Worm (Caenorhabditis elegans): ENCODE measurements around the gene Y38C1BA.4.

Y38C1BA.4 gene

DNA sequence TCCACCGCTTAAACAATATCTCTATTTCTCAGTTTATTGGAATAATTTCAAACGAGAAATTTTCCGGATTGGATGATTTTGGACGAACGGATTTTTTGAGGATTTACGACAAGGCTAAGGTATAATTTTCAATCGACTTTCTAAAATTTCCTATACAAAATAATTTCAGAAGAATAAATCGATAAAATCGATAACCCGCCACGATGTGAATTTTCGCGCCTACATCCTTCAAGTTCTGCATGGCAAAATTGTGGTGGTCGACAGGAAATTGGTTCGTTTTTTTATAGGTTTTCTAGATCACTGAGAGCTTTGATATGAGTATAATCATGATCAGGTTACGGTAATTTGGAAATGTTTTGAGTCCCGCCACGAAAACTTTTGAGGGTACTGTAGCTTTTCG is 13.3 kb downstream of the Y38C1BA.4 start:
- TF ChIP-seq med-1 (GFP tag; optimal IDR thresholded peaks at IDR 0.05; ENCODE audit: insufficient read depth): no peak
- 0 out of 2 replicates have a peak, but pooled peaks have one; percentile 52 for TF ChIP-seq T22C8.4 (GFP tag; IDR thresholded peaks at IDR 0.05)

DNA sequence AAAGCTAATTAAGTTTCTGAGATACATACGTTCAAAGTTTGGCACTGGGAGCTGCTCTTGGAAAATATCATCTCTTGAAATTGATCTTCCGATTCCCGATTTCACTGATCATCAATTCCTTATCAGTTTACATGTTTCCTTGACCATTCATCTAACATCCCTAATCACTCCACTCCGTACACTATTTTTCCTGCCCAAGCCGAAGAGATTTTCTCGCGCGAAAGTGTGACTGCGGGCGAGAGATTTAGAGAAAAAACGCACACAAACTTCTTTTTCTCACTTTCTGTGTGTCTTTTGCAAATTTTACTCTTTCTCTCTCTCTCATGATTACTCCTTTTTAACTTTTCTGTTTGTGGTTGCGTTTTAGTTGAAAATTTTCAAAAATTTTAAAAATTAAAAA is 15.5 kb downstream of the Y38C1BA.4 start:
- TF ChIP-seq tab-1 (GFP tag; IDR thresholded peaks at IDR 0.05): no peak
- peak; percentile 19; the same call in 1 of the 2 replicates for TF ChIP-seq ztf-29 (GFP tag; IDR thresholded peaks at IDR 0.05)

DNA sequence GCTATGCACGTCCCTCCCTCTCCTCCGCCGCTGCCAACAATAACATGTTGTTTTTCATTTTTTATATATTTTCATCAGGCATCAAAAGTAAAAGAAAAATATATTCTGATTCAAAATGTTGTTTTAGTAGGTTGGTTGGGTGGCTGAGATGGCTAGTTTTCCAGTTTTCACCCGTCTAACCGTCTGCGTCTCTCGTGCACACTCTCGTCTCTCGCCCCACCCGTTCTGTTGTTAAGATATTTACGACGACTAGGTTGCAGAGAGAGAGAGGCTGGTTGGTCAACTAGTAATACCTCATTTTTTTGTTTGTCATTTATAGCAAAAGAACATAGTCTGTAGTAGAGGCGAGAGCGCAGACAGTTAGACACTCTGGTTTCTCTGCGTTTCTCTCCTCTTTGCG is 16.9 kb downstream of the Y38C1BA.4 start:
- no peak for TF ChIP-seq klf-2 (GFP tag; conservative IDR thresholded peaks at IDR 0.05)
- TF ChIP-seq tab-1 (GFP tag; IDR thresholded peaks at IDR 0.05): no peak
- no peak for TF ChIP-seq ztf-23 (GFP tag; IDR thresholded peaks at IDR 0.05)
- TF ChIP-seq T22C8.4 (GFP tag; IDR thresholded peaks at IDR 0.05): no peak
- TF ChIP-seq cog-1 (tag; optimal IDR thresholded peaks at IDR 0.05): no peak
- no peak for TF ChIP-seq flt-1 (GFP tag; IDR thresholded peaks at IDR 0.05)
- no peak for TF ChIP-seq ztf-29 (GFP tag; IDR thresholded peaks at IDR 0.05)
- TF ChIP-seq ref-1 (GFP tag; conservative IDR thresholded peaks at IDR 0.05): no peak
- no peak for TF ChIP-seq med-1 (GFP tag; optimal IDR thresholded peaks at IDR 0.05; ENCODE audit: insufficient read depth)

DNA sequence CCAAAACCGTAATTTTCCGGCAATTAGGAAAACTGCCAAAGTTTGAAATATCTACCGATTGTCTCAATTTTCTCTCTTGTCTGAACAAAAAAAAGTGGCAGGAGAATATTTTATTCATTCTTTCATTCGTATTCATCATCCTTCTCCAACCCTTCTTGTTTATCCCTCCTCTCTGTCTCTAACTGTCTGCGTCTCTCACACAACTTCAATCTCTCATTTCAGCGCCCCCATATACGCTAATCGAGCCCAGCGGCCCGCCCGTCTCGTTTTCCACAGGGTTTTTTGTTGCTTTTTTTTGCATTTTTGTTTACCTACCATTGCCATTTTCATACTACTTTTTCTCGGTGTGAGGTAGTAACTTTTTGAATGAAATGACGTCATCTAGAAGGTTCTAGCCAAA is 20.7 kb downstream of the Y38C1BA.4 start:
- TF ChIP-seq tab-1 (GFP tag; IDR thresholded peaks at IDR 0.05): no peak
- no peak for TF ChIP-seq med-1 (GFP tag; optimal IDR thresholded peaks at IDR 0.05; ENCODE audit: insufficient read depth)
- TF ChIP-seq ztf-29 (GFP tag; IDR thresholded peaks at IDR 0.05): no peak
- 0 out of 2 replicates have a peak, but pooled peaks have one; percentile 40 for TF ChIP-seq ztf-23 (GFP tag; IDR thresholded peaks at IDR 0.05)

DNA sequence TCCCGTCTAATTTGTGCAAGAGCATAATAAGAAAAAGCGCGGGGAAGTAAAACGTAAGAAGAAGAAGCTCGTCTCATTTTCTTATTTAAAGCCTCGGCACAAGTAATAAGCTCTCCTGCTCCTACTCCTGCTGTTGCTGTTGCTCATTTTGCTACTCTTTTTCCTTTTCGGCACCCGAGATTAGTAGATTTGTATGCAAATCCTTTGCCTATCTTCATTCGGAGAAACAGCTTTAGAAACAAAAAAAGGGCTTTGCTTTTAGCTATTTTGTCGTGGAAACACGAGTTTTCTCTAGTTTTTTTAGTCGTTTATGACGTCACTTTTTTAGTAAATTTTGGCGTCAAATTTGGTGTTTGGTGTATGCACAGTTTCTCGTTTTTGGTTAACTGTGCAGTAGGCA is 22.0 kb downstream of the Y38C1BA.4 start:
- TF ChIP-seq klf-2 (GFP tag; conservative IDR thresholded peaks at IDR 0.05): no peak
- TF ChIP-seq flt-1 (GFP tag; IDR thresholded peaks at IDR 0.05): no peak
- no peak for TF ChIP-seq ref-1 (GFP tag; conservative IDR thresholded peaks at IDR 0.05)
- TF ChIP-seq ztf-23 (GFP tag; IDR thresholded peaks at IDR 0.05): no peak
- TF ChIP-seq ztf-29 (GFP tag; IDR thresholded peaks at IDR 0.05): no peak
- no peak for TF ChIP-seq T22C8.4 (GFP tag; IDR thresholded peaks at IDR 0.05)

DNA sequence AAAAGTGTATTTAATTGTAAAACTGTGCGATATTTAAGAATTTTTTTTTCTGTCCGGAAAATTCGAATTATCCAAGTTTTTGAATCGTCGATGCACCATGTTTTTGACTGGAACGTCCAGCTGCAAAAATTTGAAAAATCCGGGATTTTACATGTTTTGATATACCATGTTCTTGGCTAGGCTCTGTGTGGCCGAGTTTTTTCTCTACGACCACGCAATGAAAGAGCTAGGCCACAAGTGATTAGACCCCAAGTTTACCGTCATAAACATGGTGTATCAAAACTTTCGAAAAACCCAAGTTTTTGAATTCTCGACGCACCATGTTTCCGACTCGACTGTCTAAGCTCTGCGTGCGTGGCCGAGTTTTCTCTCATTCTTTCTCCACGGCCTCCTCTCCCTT is 23.0 kb downstream of the Y38C1BA.4 start:
- TF ChIP-seq klf-2 (GFP tag; conservative IDR thresholded peaks at IDR 0.05): no peak
- TF ChIP-seq tab-1 (GFP tag; IDR thresholded peaks at IDR 0.05): no peak
- TF ChIP-seq ref-1 (GFP tag; conservative IDR thresholded peaks at IDR 0.05): no peak
- TF ChIP-seq flt-1 (GFP tag; IDR thresholded peaks at IDR 0.05): no peak
- no peak for TF ChIP-seq ztf-23 (GFP tag; IDR thresholded peaks at IDR 0.05)
- no peak for TF ChIP-seq cog-1 (tag; optimal IDR thresholded peaks at IDR 0.05)
- TF ChIP-seq T22C8.4 (GFP tag; IDR thresholded peaks at IDR 0.05): no peak
- no peak for TF ChIP-seq med-1 (GFP tag; optimal IDR thresholded peaks at IDR 0.05; ENCODE audit: insufficient read depth)
- no peak for TF ChIP-seq ztf-29 (GFP tag; IDR thresholded peaks at IDR 0.05)

DNA sequence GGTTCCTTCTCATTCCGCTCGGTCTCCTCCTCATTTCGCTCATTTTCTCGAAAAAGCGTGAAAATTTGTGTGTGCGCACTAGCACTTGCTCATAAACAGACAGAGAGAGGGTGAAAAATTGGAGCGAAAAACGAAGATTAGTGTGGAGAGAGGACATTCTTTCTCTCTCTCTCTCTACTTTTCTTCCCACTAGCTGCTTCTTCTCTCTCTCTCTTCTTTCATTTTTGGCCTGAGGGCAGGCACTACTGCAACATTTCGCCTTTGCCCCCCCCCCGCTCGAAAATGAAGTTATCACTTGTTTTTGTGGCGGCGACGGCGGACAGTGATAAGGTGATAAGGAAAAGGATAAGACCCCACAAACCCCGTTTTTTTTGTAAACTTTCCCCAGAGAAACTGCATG is 23.4 kb downstream of the Y38C1BA.4 start:
- TF ChIP-seq tab-1 (GFP tag; IDR thresholded peaks at IDR 0.05): no peak
- no peak for TF ChIP-seq ztf-23 (GFP tag; IDR thresholded peaks at IDR 0.05)
- TF ChIP-seq klf-2 (GFP tag; conservative IDR thresholded peaks at IDR 0.05): no peak
- TF ChIP-seq ref-1 (GFP tag; conservative IDR thresholded peaks at IDR 0.05): no peak
- TF ChIP-seq med-1 (GFP tag; optimal IDR thresholded peaks at IDR 0.05; ENCODE audit: insufficient read depth): no peak
- no peak for TF ChIP-seq flt-1 (GFP tag; IDR thresholded peaks at IDR 0.05)
- no peak for TF ChIP-seq cog-1 (tag; optimal IDR thresholded peaks at IDR 0.05)
- no peak for TF ChIP-seq T22C8.4 (GFP tag; IDR thresholded peaks at IDR 0.05)
- TF ChIP-seq ztf-29 (GFP tag; IDR thresholded peaks at IDR 0.05): no peak

DNA sequence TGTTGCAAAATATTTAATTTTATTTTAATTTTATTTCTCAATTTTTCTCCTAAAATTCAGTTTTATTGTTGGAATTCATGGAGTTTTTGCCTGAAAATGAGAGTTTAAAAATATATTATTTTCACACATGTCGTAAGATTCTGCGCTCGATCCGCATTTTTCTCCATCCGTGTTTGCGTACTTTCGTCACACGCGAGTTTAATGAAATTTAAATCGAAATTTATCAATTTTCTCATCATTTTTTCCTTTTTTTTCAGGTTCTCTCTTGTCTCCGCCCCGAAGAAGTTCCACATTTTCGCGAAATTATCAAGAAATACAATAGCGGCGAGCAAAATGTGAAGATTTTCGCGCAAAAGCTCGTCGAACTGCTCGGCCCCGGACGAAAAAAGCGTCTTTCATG is 24.8 kb downstream of the Y38C1BA.4 start:
- TF ChIP-seq ref-1 (GFP tag; conservative IDR thresholded peaks at IDR 0.05) (no peak), tab-1 (GFP tag; IDR thresholded peaks at IDR 0.05) (no peak)

DNA sequence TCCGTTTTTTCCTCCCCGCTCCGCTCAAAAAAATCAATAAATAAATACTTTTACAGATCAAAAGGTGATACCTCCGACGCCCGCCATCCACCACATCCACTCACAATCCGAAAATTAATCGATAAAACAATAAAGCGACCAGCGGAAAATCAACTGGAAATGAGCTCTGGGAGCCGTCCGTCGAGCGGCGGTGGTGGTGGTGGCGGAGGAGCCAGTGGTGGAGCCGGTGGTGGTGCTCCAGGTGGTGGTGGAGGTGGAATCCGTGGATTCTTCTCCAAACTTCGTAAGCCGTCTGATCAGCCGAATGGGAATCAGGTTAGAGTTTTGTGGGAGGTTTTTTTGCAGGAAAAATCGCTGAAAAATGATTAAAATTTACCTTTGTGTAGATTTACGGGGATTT is 26.3 kb downstream of the Y38C1BA.4 start, which contains the start of gene egl-4:
Gene egl-4 (plus strand): TSS at position 160 of the 400 bp plus-strand sequence.
- TF ChIP-seq med-1 (GFP tag; optimal IDR thresholded peaks at IDR 0.05; ENCODE audit: insufficient read depth) (no peak), ztf-29 (GFP tag; IDR thresholded peaks at IDR 0.05) (no peak), flt-1 (GFP tag; IDR thresholded peaks at IDR 0.05) (no peak), ref-1 (GFP tag; conservative IDR thresholded peaks at IDR 0.05) (no peak), klf-2 (GFP tag; conservative IDR thresholded peaks at IDR 0.05) (no peak), tab-1 (GFP tag; IDR thresholded peaks at IDR 0.05) (no peak), ztf-23 (GFP tag; IDR thresholded peaks at IDR 0.05) (no peak)

DNA sequence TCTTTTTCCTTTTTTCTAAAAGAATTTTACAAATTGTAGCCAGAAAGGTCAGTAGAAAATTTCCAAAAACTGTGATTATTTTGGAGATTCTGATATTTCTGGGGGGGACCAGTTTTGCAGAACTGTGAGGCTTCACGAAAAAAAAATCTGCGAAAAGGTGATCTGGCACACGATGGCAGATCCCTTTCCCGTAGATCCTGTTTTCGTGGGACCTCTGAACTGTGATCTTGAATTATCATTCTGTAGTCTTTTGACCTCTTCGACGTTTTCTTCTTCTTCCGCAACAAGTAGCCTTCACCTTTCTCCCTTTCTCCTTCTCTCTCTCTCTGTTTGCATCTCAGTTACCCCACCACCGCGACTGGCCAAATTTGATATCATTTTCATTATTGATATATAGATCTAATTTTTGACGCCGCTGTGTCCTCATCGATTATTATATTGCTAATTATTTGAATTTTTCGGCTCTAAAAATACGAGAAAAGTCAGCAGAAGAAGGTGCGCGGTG is 32.3 kb downstream of the Y38C1BA.4 start:
- TF ChIP-seq ref-1 (GFP tag; conservative IDR thresholded peaks at IDR 0.05): no peak
- no peak for TF ChIP-seq med-1 (GFP tag; optimal IDR thresholded peaks at IDR 0.05; ENCODE audit: insufficient read depth)
- no peak for TF ChIP-seq T22C8.4 (GFP tag; IDR thresholded peaks at IDR 0.05)
- TF ChIP-seq flt-1 (GFP tag; IDR thresholded peaks at IDR 0.05): 0 out of 2 replicates have a peak, but pooled peaks have one; percentile 50

DNA sequence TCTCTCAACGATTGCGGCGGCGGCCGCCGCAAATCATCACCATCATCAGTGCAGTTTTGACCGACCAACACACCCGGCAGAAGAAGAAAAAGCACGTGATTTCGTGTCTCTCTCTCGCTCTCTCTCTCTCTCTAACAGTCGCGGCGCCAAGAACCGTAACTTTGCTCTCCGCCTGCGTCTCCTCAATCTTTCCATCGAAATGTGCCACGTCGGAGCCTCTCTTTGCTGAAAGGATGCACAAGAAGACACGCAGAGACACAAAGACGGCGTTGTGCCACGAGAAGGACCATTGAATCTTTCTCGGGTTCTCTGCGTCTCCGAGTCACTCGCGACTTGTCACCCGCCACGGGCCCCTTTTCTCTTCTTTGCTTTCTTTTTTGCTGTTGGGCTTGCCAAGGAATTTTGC is 36.2 kb downstream of the Y38C1BA.4 start:
- TF ChIP-seq cog-1 (tag; optimal IDR thresholded peaks at IDR 0.05) (no peak), ref-1 (GFP tag; conservative IDR thresholded peaks at IDR 0.05) (no peak), klf-2 (GFP tag; conservative IDR thresholded peaks at IDR 0.05) (no peak), flt-1 (GFP tag; IDR thresholded peaks at IDR 0.05) (no peak), ztf-23 (GFP tag; IDR thresholded peaks at IDR 0.05) (no peak), tab-1 (GFP tag; IDR thresholded peaks at IDR 0.05) (no peak), ztf-29 (GFP tag; IDR thresholded peaks at IDR 0.05) (no peak), med-1 (GFP tag; optimal IDR thresholded peaks at IDR 0.05; ENCODE audit: insufficient read depth) (no peak), T22C8.4 (GFP tag; IDR thresholded peaks at IDR 0.05) (no peak)
